Worm (Caenorhabditis elegans) whole organism, L1 larva: ENCODE data around the gene nhx-9.

ENCODE experiments used
- C04F5.9 ChIP-seq: sonication (generic microtip); optimal IDR thresholded peaks from 2 replicates; lab custom pipeline; 2016; ENCODE audit warnings: missing genetic modification characterization, missing compliant biosample characterization
- C16A3.4 ChIP-seq: fragments of 150-350 bp; optimal IDR thresholded peaks from 2 replicates; lab custom pipeline; 2014; ENCODE audit warnings: missing biosample characterization, missing genetic modification characterization
- C34B4.2 ChIP-seq: sonication (generic microtip); optimal IDR thresholded peaks from 2 replicates; lab custom pipeline; 2017; ENCODE audit warnings: mild to moderate bottlenecking, missing genetic modification characterization, missing compliant biosample characterization
- Y116A8C.19 ChIP-seq: sonication (generic microtip); optimal IDR thresholded peaks from 2 replicates; lab custom pipeline; 2016; ENCODE audit warnings: missing compliant biosample characterization, missing genetic modification characterization, borderline replicate concordance
- aha-1 ChIP-seq: fragments of 150-350 bp; optimal IDR thresholded peaks from 2 replicates; lab custom pipeline; 2014; ENCODE audit warnings: missing biosample characterization, missing genetic modification characterization
- alr-1 ChIP-seq: fragments of 200-800 bp; sonication (Bioruptor generic); optimal IDR thresholded peaks from 2 replicates; lab custom pipeline; 2018; ENCODE audit warnings: borderline replicate concordance, mild to moderate bottlenecking, missing genetic modification characterization, missing compliant biosample characterization
- aly-2 ChIP-seq: fragments of 150-350 bp; optimal IDR thresholded peaks from 2 replicates; lab custom pipeline; 2014; ENCODE audit warnings: missing biosample characterization, missing genetic modification characterization
- blmp-1 ChIP-seq: fragments of 150-350 bp; optimal IDR thresholded peaks from 2 replicates; lab custom pipeline; 2014; ENCODE audit warnings: missing biosample characterization, missing genetic modification characterization
- ceh-63 ChIP-seq: fragments of 200-800 bp; sonication (Bioruptor generic); optimal IDR thresholded peaks from 2 replicates; lab custom pipeline; 2018; ENCODE audit warnings: mild to moderate bottlenecking, missing genetic modification characterization, missing compliant biosample characterization
- ceh-8 ChIP-seq: fragments of 200-800 bp; sonication (Bioruptor generic); optimal IDR thresholded peaks from 2 replicates; lab custom pipeline; 2018; ENCODE audit warnings: mild to moderate bottlenecking, missing genetic modification characterization, moderate library complexity, missing compliant biosample characterization
- ceh-82 ChIP-seq, 3 experiments: fragments of 150-350 bp in 1 of 3; sonication (generic microtip) in 2 of 3; optimal IDR thresholded peaks; 2 replicates each; lab custom pipeline; 2014 to 2017; ENCODE audit warnings: missing biosample characterization in 3 of 3, missing genetic modification characterization in 3 of 3
- ces-1 ChIP-seq: fragments of 150-350 bp; optimal IDR thresholded peaks from 2 replicates; lab custom pipeline; 2014; ENCODE audit warnings: missing biosample characterization, missing genetic modification reagents, missing genetic modification characterization
- dpl-1 ChIP-seq, 3 experiments: fragments of 150-350 bp in 2 of 3; sonication (generic microtip) in 1 of 3; optimal IDR thresholded peaks; 2 replicates each; lab custom pipeline; 2014 to 2017; ENCODE audit warnings: missing biosample characterization in 3 of 3, missing genetic modification characterization in 3 of 3, missing genetic modification reagents in 3 of 3
- efl-1 ChIP-seq, 4 experiments: fragments of 150-350 bp; optimal IDR thresholded peaks in 3 of 4; peaks in 1 of 4; 1 replicate in 1 of 4; 2 replicates in 3 of 4; lab custom pipeline; 2014; ENCODE audit warnings: missing biosample characterization in 2 of 4, missing genetic modification characterization in 2 of 4, missing genetic modification reagents in 2 of 4
- efl-3 ChIP-seq: fragments of 200-800 bp; sonication (Bioruptor generic); optimal IDR thresholded peaks from 2 replicates; lab custom pipeline; 2018; ENCODE audit warnings: mild to moderate bottlenecking, missing genetic modification characterization, missing compliant biosample characterization
- egl-13 ChIP-seq: sonication (generic microtip); optimal IDR thresholded peaks from 2 replicates; lab custom pipeline; 2016; ENCODE audit warnings: missing genotype, missing genetic modification reagents, missing genetic modification characterization, missing compliant biosample characterization
- elt-2 ChIP-seq: sonication (generic microtip); optimal IDR thresholded peaks from 2 replicates; lab custom pipeline; 2016; ENCODE audit warnings: missing genetic modification characterization, mild to moderate bottlenecking, inconsistent platforms, missing compliant biosample characterization, missing genetic modification reagents
- ets-5 ChIP-seq: fragments of 200-800 bp; sonication (Bioruptor generic); IDR thresholded peaks from 2 replicates; pipeline ENCODE4 v1.3.6; 2022; ENCODE audit warnings: missing genetic modification characterization, missing compliant biosample characterization
- fos-1 ChIP-seq: fragments of 150-350 bp; optimal IDR thresholded peaks from 2 replicates; lab custom pipeline; 2014; ENCODE audit warnings: missing biosample characterization, missing genetic modification characterization
- hlh-17 ChIP-seq: fragments of 200-800 bp; sonication (Bioruptor generic); optimal IDR thresholded peaks from 2 replicates; lab custom pipeline; 2018; ENCODE audit warnings: missing genetic modification characterization, mild to moderate bottlenecking, missing compliant biosample characterization, moderate library complexity, borderline replicate concordance
- hlh-4 ChIP-seq: sonication (generic microtip); optimal IDR thresholded peaks from 2 replicates; lab custom pipeline; 2016; ENCODE audit warnings: mild to moderate bottlenecking, missing genetic modification characterization, missing compliant biosample characterization
- isw-1 ChIP-seq: fragments of 200-800 bp; sonication (Bioruptor generic); IDR thresholded peaks from 2 replicates; pipeline ENCODE4 v1.3.6; 2022; ENCODE audit warnings: missing genetic modification characterization, missing compliant biosample characterization
- jun-1 ChIP-seq: fragments of 150-350 bp; optimal IDR thresholded peaks from 2 replicates; lab custom pipeline; 2014; ENCODE audit warnings: missing biosample characterization, missing genetic modification reagents, missing genetic modification characterization
- lin-13 ChIP-seq: fragments of 150-350 bp; optimal IDR thresholded peaks from 2 replicates; lab custom pipeline; 2014; ENCODE audit warnings: missing biosample characterization, missing genetic modification reagents, missing genetic modification characterization
- lin-14 ChIP-seq: fragments of 200-800 bp; sonication (Bioruptor generic); optimal IDR thresholded peaks from 2 replicates; lab custom pipeline; 2018; ENCODE audit warnings: mild to moderate bottlenecking, missing genetic modification characterization, moderate library complexity, missing compliant biosample characterization
- lin-15B ChIP-seq: fragments of 150-350 bp; sonication (generic microtip); optimal IDR thresholded peaks from 3 replicates; lab custom pipeline; 2014; ENCODE audit warnings: missing biosample characterization, missing genetic modification characterization
- lin-35 ChIP-seq, 2 experiments: fragments of 150-350 bp; optimal IDR thresholded peaks; 2 replicates each; lab custom pipeline; 2014; ENCODE audit warnings: missing biosample characterization in 2 of 2, missing genetic modification characterization in 2 of 2, missing genetic modification reagents in 2 of 2
- lin-39 ChIP-seq: fragments of 150-350 bp; optimal IDR thresholded peaks from 2 replicates; lab custom pipeline; 2014; ENCODE audit warnings: missing biosample characterization, missing genetic modification reagents, missing genetic modification characterization
- mab-9 ChIP-seq: fragments of 200-800 bp; sonication (Bioruptor generic); IDR thresholded peaks from 2 replicates; pipeline ENCODE4 v1.3.6; 2022; ENCODE audit warnings: missing genetic modification reagents, missing genetic modification characterization, missing compliant biosample characterization
- mdl-1 ChIP-seq, 2 experiments: fragments of 150-350 bp; optimal IDR thresholded peaks; 2 replicates each; lab custom pipeline; 2014 to 2017; ENCODE audit warnings: missing biosample characterization in 2 of 2, missing genetic modification characterization in 2 of 2, inconsistent platforms in 1 of 2
- mef-2 ChIP-seq: fragments of 150-350 bp; optimal IDR thresholded peaks from 2 replicates; lab custom pipeline; 2014; ENCODE audit warnings: missing biosample characterization, missing genetic modification characterization
- mep-1 ChIP-seq: fragments of 150-350 bp; optimal IDR thresholded peaks from 2 replicates; lab custom pipeline; 2014; ENCODE audit warnings: missing biosample characterization, missing genetic modification characterization
- nhr-11 ChIP-seq: fragments of 150-350 bp; optimal IDR thresholded peaks from 2 replicates; lab custom pipeline; 2014; ENCODE audit warnings: missing biosample characterization, missing genetic modification characterization
- nhr-19 ChIP-seq: fragments of 200-800 bp; sonication (Bioruptor generic); conservative IDR thresholded peaks from 2 replicates; pipeline ENCODE4 v1.3.6; 2022; ENCODE audit warnings: missing genetic modification characterization, missing compliant biosample characterization
- nhr-20 ChIP-seq: sonication (generic microtip); optimal IDR thresholded peaks from 2 replicates; lab custom pipeline; 2016; ENCODE audit warnings: mild to moderate bottlenecking, missing genetic modification characterization, missing compliant biosample characterization
- nhr-237 ChIP-seq: fragments of 150-350 bp; optimal IDR thresholded peaks from 2 replicates; lab custom pipeline; 2014; ENCODE audit warnings: missing biosample characterization, missing genetic modification characterization
- nhr-28 ChIP-seq: fragments of 150-350 bp; optimal IDR thresholded peaks from 2 replicates; lab custom pipeline; 2014; ENCODE audit warnings: missing biosample characterization, missing genetic modification characterization
- nhr-47 ChIP-seq: sonication (generic microtip); optimal IDR thresholded peaks from 2 replicates; lab custom pipeline; 2016; ENCODE audit warnings: mild to moderate bottlenecking, missing genetic modification characterization, moderate library complexity, missing compliant biosample characterization
- nhr-76 ChIP-seq: sonication (generic microtip); optimal IDR thresholded peaks from 2 replicates; lab custom pipeline; 2017; ENCODE audit warnings: missing biosample characterization, missing genetic modification characterization
- nhr-77 ChIP-seq: fragments of 150-350 bp; optimal IDR thresholded peaks from 2 replicates; lab custom pipeline; 2014; ENCODE audit warnings: missing biosample characterization, missing genetic modification characterization
- nhr-84 ChIP-seq: sonication (generic microtip); optimal IDR thresholded peaks from 2 replicates; lab custom pipeline; 2017; ENCODE audit warnings: missing biosample characterization, missing genetic modification characterization
- nhr-90 ChIP-seq: sonication (generic microtip); optimal IDR thresholded peaks from 2 replicates; lab custom pipeline; 2016; ENCODE audit warnings: mild to moderate bottlenecking, missing genetic modification characterization, missing compliant biosample characterization; ENCODE audit not compliant: poor library complexity
- pax-3 ChIP-seq: fragments of 200-800 bp; sonication (Bioruptor generic); optimal IDR thresholded peaks from 2 replicates; lab custom pipeline; 2018; ENCODE audit warnings: mild to moderate bottlenecking, missing genetic modification characterization, moderate library complexity, missing compliant biosample characterization
- pqm-1 ChIP-seq: sonication (generic microtip); optimal IDR thresholded peaks from 3 replicates; lab custom pipeline; 2017; ENCODE audit warnings: missing biosample characterization, missing genetic modification characterization
- rnt-1 ChIP-seq: sonication (generic microtip); optimal IDR thresholded peaks from 2 replicates; lab custom pipeline; 2016; ENCODE audit warnings: mild to moderate bottlenecking, missing genetic modification characterization, moderate library complexity, missing compliant biosample characterization
- skn-1 ChIP-seq: fragments of 150-350 bp; optimal IDR thresholded peaks from 2 replicates; lab custom pipeline; 2014; ENCODE audit warnings: missing biosample characterization, missing genetic modification characterization
- snpc-4 ChIP-seq: fragments of 150-350 bp; optimal IDR thresholded peaks from 2 replicates; lab custom pipeline; 2014; ENCODE audit warnings: missing biosample characterization, missing genetic modification characterization
- snu-23 ChIP-seq: sonication (generic microtip); optimal IDR thresholded peaks from 2 replicates; lab custom pipeline; 2016; ENCODE audit warnings: missing genetic modification characterization, missing compliant biosample characterization
- unc-98 ChIP-seq: fragments of 200-800 bp; sonication (Bioruptor generic); IDR thresholded peaks from 2 replicates; pipeline ENCODE4 v1.3.6; 2022; ENCODE audit warnings: missing genetic modification characterization, missing compliant biosample characterization
- vab-15 ChIP-seq: sonication (generic microtip); optimal IDR thresholded peaks from 2 replicates; lab custom pipeline; 2017; ENCODE audit warnings: missing genotype, mild to moderate bottlenecking, missing genetic modification characterization, missing compliant biosample characterization
- xbp-1 ChIP-seq: sonication (generic microtip); optimal IDR thresholded peaks from 2 replicates; lab custom pipeline; 2016; ENCODE audit warnings: missing genetic modification characterization, missing compliant biosample characterization
- zip-4 ChIP-seq: fragments of 200-800 bp; sonication (Bioruptor generic); optimal IDR thresholded peaks from 2 replicates; lab custom pipeline; 2018; ENCODE audit warnings: mild to moderate bottlenecking, missing genetic modification characterization, moderate library complexity, missing compliant biosample characterization

The nhx-9 gene

ce11 chrIV:11956387-11956786 lies 25.7 kb downstream of the nhx-9 start (continued):
- TF ChIP-seq mep-1 (tag; lab: Kevin White, UChicago) = peak; percentile 93
- no peak for TF ChIP-seq ces-1 (GFP tag; lab: Kevin White, UChicago)
- TF ChIP-seq pqm-1 (tag; lab: Kevin White, UChicago) = no peak
- TF ChIP-seq hlh-4 = no peak
- peak; percentile 39 to 62 (median 43) for TF ChIP-seq ceh-82 (tag; optimal IDR thresholded peaks at IDR 0.05; lab: Kevin White, UChicago)
- TF ChIP-seq nhr-28 = no peak
- TF ChIP-seq nhr-76 (tag; lab: Kevin White, UChicago) = no peak
- TF ChIP-seq Y116A8C.19 (tag; lab: Kevin White, UChicago) = no peak
- peak; percentile 54 for TF ChIP-seq skn-1 (tag; lab: Kevin White, UChicago)
- no peak for TF ChIP-seq aly-2 (tag; lab: Kevin White, UChicago)
- peak; percentile 49 to 66 (median 56) for TF ChIP-seq dpl-1 (GFP tag; optimal IDR thresholded peaks at IDR 0.05; lab: Kevin White, UChicago)
- peak; percentile 78 to 79 for TF ChIP-seq efl-1 (optimal IDR thresholded peaks at IDR 0.05; lab: Kevin White, UChicago)
- TF ChIP-seq efl-1 (GFP tag; optimal IDR thresholded peaks at IDR 0.05 in 1 of 2; lab: Kevin White, UChicago) = peak; percentile 42 to 96
- TF ChIP-seq lin-14 (GFP tag; lab: Kevin White, UChicago) = peak; percentile 99
- TF ChIP-seq aha-1 (tag; lab: Kevin White, UChicago) = peak; percentile 83
- TF ChIP-seq fos-1 = peak; percentile 77
- peak; percentile 33 for TF ChIP-seq snpc-4 (tag; lab: Kevin White, UChicago)
- peak; percentile 99 for TF ChIP-seq nhr-20
- TF ChIP-seq nhr-19 (GFP tag; lab: Robert Waterston, UW) = peak; percentile 94
- TF ChIP-seq snu-23 (GFP tag; lab: Kevin White, UChicago) = peak; percentile 96
- TF ChIP-seq nhr-77 = peak; percentile 81
- TF ChIP-seq nhr-11 (tag; lab: Kevin White, UChicago) = peak; percentile 69
- no peak for TF ChIP-seq C34B4.2 (tag; lab: Kevin White, UChicago)
- TF ChIP-seq C16A3.4 = peak; percentile 82
- no peak for TF ChIP-seq hlh-17 (GFP tag; lab: Kevin White, UChicago)
- TF ChIP-seq lin-13 (GFP tag; lab: Kevin White, UChicago) = peak; percentile 72
- TF ChIP-seq C04F5.9 (tag; lab: Kevin White, UChicago) = peak; percentile 79
- peak; percentile 45 for TF ChIP-seq pax-3 (tag; lab: Kevin White, UChicago)
- no peak for TF ChIP-seq nhr-84 (tag; lab: Kevin White, UChicago)
- TF ChIP-seq egl-13 (tag; lab: Kevin White, UChicago) = peak; percentile 57
- TF ChIP-seq nhr-90 = peak; percentile 94
- peak; percentile 93 for TF ChIP-seq blmp-1 (tag; lab: Kevin White, UChicago)
- TF ChIP-seq lin-15B (tag; lab: Kevin White, UChicago) = no peak
- TF ChIP-seq lin-39 (tag; lab: Kevin White, UChicago) = peak; percentile 62
- peak; percentile 70 for TF ChIP-seq elt-2 (tag; lab: Kevin White, UChicago)
- no peak for TF ChIP-seq efl-3 (GFP tag; lab: Kevin White, UChicago)
- peak; percentile 68 for TF ChIP-seq nhr-237 (tag; lab: Kevin White, UChicago)
- TF ChIP-seq mab-9 (GFP tag; lab: Robert Waterston, UW) = peak; percentile 62
- TF ChIP-seq vab-15 (tag; lab: Kevin White, UChicago) = peak; percentile 54
- TF ChIP-seq jun-1 (tag; lab: Kevin White, UChicago) = peak; percentile 36
- TF ChIP-seq zip-4 (GFP tag; lab: Kevin White, UChicago) = peak; percentile 11
- TF ChIP-seq unc-98 (GFP tag; lab: Robert Waterston, UW) = peak; percentile 74
- no peak for TF ChIP-seq ceh-63 (GFP tag; lab: Kevin White, UChicago)
- TF ChIP-seq lin-35 (GFP tag; optimal IDR thresholded peaks at IDR 0.05; lab: Kevin White, UChicago) = peak; percentile 65 to 89
- TF ChIP-seq alr-1 (tag; lab: Kevin White, UChicago) = no peak
- peak; percentile 98 to 100 for TF ChIP-seq mdl-1 (tag; optimal IDR thresholded peaks at IDR 0.05; lab: Kevin White, UChicago)
- peak; percentile 88 for TF ChIP-seq nhr-47 (tag; lab: Kevin White, UChicago)
- no peak for TF ChIP-seq isw-1 (GFP tag; lab: Robert Waterston, UW)
- no peak for TF ChIP-seq ets-5
- peak; percentile 93 for TF ChIP-seq rnt-1
- peak; percentile 85 for TF ChIP-seq xbp-1 (tag; lab: Kevin White, UChicago)
- no peak for TF ChIP-seq ceh-8 (GFP tag; lab: Kevin White, UChicago)
- peak; percentile 81 for TF ChIP-seq mef-2 (tag; lab: Kevin White, UChicago)
